Fruit fly (Drosophila melanogaster) whole organism, embryonic: ENCODE results near the gene CG32161.

Source experiments
- Aef1 ChIP-seq: fragments of 200-800 bp; sonication (Bioruptor generic); IDR thresholded peaks from 3 replicates; pipeline ENCODE4 v1.3.6; 2022; ENCODE audit warnings: missing biosample characterization, missing genetic modification characterization
- Atf-2 ChIP-seq: fragments of 200-800 bp; sonication (Bioruptor generic); optimal IDR thresholded peaks from 2 replicates; lab custom pipeline; 2016; ENCODE audit warnings: missing biosample characterization, missing genetic modification characterization
- CG1024 ChIP-seq: fragments of 200-800 bp; sonication (Bioruptor generic); IDR thresholded peaks from 2 replicates; pipeline ENCODE4 v1.3.6; 2022; ENCODE audit warnings: missing biosample characterization, missing genetic modification characterization
- CG11456 ChIP-seq: fragments of 200-800 bp; sonication (Bioruptor generic); IDR thresholded peaks from 3 replicates; pipeline ENCODE4 v1.3.6; 2022; ENCODE audit warnings: missing biosample characterization, missing genetic modification characterization
- CG11696 ChIP-seq: fragments of 200-800 bp; sonication (Bioruptor generic); IDR thresholded peaks from 2 replicates; pipeline ENCODE4 v1.3.6; 2022; ENCODE audit warnings: missing biosample characterization, missing genetic modification characterization
- CG12219 ChIP-seq: fragments of 200-800 bp; sonication (Bioruptor generic); optimal IDR thresholded peaks from 3 replicates; lab custom pipeline; 2018; ENCODE audit warnings: missing biosample characterization, mild to moderate bottlenecking, missing genetic modification characterization
- CG12236 ChIP-seq: fragments of 200-800 bp; sonication (Bioruptor generic); optimal IDR thresholded peaks from 2 replicates; lab custom pipeline; 2016; ENCODE audit warnings: missing biosample characterization, missing genetic modification characterization
- CG15269 ChIP-seq: fragments of 200-800 bp; sonication (Bioruptor generic); optimal IDR thresholded peaks from 2 replicates; lab custom pipeline; 2018; ENCODE audit warnings: missing biosample characterization, mild to moderate bottlenecking, missing genetic modification characterization, moderate library complexity
- CG16779 ChIP-seq: fragments of 200-800 bp; sonication (Bioruptor generic); IDR thresholded peaks from 2 replicates; pipeline ENCODE4 v1.3.6; 2022; ENCODE audit warnings: missing biosample characterization, missing genetic modification characterization
- CG18011 ChIP-seq: fragments of 200-800 bp; sonication (Bioruptor generic); optimal IDR thresholded peaks from 2 replicates; lab custom pipeline; 2017; ENCODE audit warnings: missing biosample characterization, missing genetic modification characterization, mild to moderate bottlenecking, moderate library complexity, missing genotype
- CG2678 ChIP-seq: fragments of 200-800 bp; sonication (Bioruptor generic); optimal IDR thresholded peaks from 3 replicates; lab custom pipeline; 2019; ENCODE audit warnings: missing biosample characterization, mild to moderate bottlenecking, missing genetic modification characterization, moderate library complexity
- CG30431 ChIP-seq: fragments of 200-800 bp; sonication (Bioruptor generic); optimal IDR thresholded peaks from 2 replicates; lab custom pipeline; 2017; ENCODE audit warnings: missing biosample characterization, missing genetic modification characterization
- CG4404 ChIP-seq: fragments of 200-800 bp; sonication (Bioruptor generic); IDR thresholded peaks from 2 replicates; pipeline ENCODE4 v1.3.6; 2022; ENCODE audit warnings: missing biosample characterization, missing genetic modification characterization
- CG6689 ChIP-seq: fragments of 200-800 bp; sonication (Bioruptor generic); IDR thresholded peaks from 2 replicates; pipeline ENCODE4 v1.3.6; 2022; ENCODE audit warnings: missing biosample characterization, missing genetic modification characterization
- CG6791 ChIP-seq: fragments of 200-800 bp; sonication (Bioruptor generic); IDR thresholded peaks from 3 replicates; pipeline ENCODE4 v1.3.6; 2022; ENCODE audit warnings: missing biosample characterization, missing genetic modification characterization; ENCODE audit not compliant: partially characterized antibody
- CG7357 ChIP-seq: fragments of 200-800 bp; sonication (Bioruptor generic); IDR thresholded peaks from 3 replicates; pipeline ENCODE4 v1.3.6; 2022; ENCODE audit warnings: missing biosample characterization, missing genetic modification characterization
- CG8478 ChIP-seq: fragments of >200 bp; optimal IDR thresholded peaks from 2 replicates; lab custom pipeline; 2018
- CG9727 ChIP-seq: fragments of 200-800 bp; sonication (Bioruptor generic); optimal IDR thresholded peaks from 3 replicates; lab custom pipeline; 2017; ENCODE audit warnings: missing biosample characterization, mild to moderate bottlenecking, missing genetic modification characterization
- CG9932 ChIP-seq: fragments of 200-800 bp; sonication (Bioruptor generic); IDR thresholded peaks from 2 replicates; pipeline ENCODE4 v1.3.6; 2022; ENCODE audit warnings: missing biosample characterization, missing genetic modification characterization
- Camta ChIP-seq: fragments of 200-800 bp; sonication (Bioruptor generic); optimal IDR thresholded peaks from 2 replicates; lab custom pipeline; 2016; ENCODE audit warnings: missing biosample characterization, missing genetic modification characterization
- Dad ChIP-seq: fragments of 200-800 bp; sonication (Bioruptor generic); optimal IDR thresholded peaks from 3 replicates; lab custom pipeline; 2016; ENCODE audit warnings: missing biosample characterization, missing genetic modification characterization
- E2f2 ChIP-seq: fragments of 200-800 bp; sonication (Bioruptor generic); IDR thresholded peaks from 2 replicates; pipeline ENCODE4 v1.3.6; 2022; ENCODE audit warnings: missing biosample characterization, missing genetic modification characterization
- Elba2 ChIP-seq: fragments of 200-800 bp; sonication (Bioruptor generic); optimal IDR thresholded peaks from 3 replicates; lab custom pipeline; 2016; ENCODE audit warnings: missing biosample characterization, missing genetic modification characterization
- Hand ChIP-seq: fragments of 200-800 bp; sonication (Bioruptor generic); optimal IDR thresholded peaks from 2 replicates; lab custom pipeline; 2017; ENCODE audit warnings: mild to moderate bottlenecking, missing biosample characterization, missing genetic modification reagents, missing genetic modification characterization
- Hr3 ChIP-seq: fragments of 200-800 bp; sonication (Bioruptor generic); optimal IDR thresholded peaks from 3 replicates; lab custom pipeline; 2016; ENCODE audit warnings: missing biosample characterization, missing genetic modification characterization
- Hr39 ChIP-seq: fragments of >200 bp; optimal IDR thresholded peaks from 2 replicates; lab custom pipeline; 2017
- Hr51 ChIP-seq, 2 experiments: fragments of 200-800 bp; sonication (Bioruptor generic); optimal IDR thresholded peaks; 2 replicates in 1 of 2; 3 replicates in 1 of 2; lab custom pipeline; 2016 to 2018; ENCODE audit warnings: missing biosample characterization in 2 of 2, missing genetic modification characterization in 2 of 2, mild to moderate bottlenecking in 1 of 2, moderate library complexity in 1 of 2
- Lpt ChIP-seq: fragments of >200 bp; optimal IDR thresholded peaks from 2 replicates; lab custom pipeline; 2018; ENCODE audit warnings: missing biosample characterization, missing genetic modification characterization
- MTF-1 ChIP-seq: fragments of 200-800 bp; sonication (Bioruptor generic); optimal IDR thresholded peaks from 2 replicates; lab custom pipeline; 2018; ENCODE audit warnings: missing biosample characterization, mild to moderate bottlenecking, missing genetic modification characterization, borderline replicate concordance
- Med ChIP-seq: fragments of 200-800 bp; sonication (Bioruptor generic); peaks from one replicate; lab custom pipeline; 2016; ENCODE audit warnings: missing biosample characterization, missing genetic modification characterization, mild to moderate bottlenecking, inconsistent platforms, moderate library complexity
- Opbp ChIP-seq: fragments of 200-800 bp; sonication (Bioruptor generic); IDR thresholded peaks from 3 replicates; pipeline ENCODE4 v1.3.6; 2022; ENCODE audit warnings: missing biosample characterization, missing genetic modification characterization; ENCODE audit not compliant: partially characterized antibody
- Optix ChIP-seq: fragments of 200-800 bp; sonication (Bioruptor generic); IDR thresholded peaks from 3 replicates; pipeline ENCODE4 v1.3.6; 2022; ENCODE audit warnings: missing biosample characterization, missing genetic modification characterization
- Rx ChIP-seq: fragments of 200-800 bp; sonication (Bioruptor generic); IDR thresholded peaks from 2 replicates; pipeline ENCODE4 v1.3.6; 2022; ENCODE audit warnings: missing biosample characterization, missing genetic modification characterization
- YL-1 ChIP-seq: fragments of 200-800 bp; sonication (Bioruptor generic); optimal IDR thresholded peaks from 3 replicates; lab custom pipeline; 2017; ENCODE audit warnings: missing biosample characterization, mild to moderate bottlenecking, missing genetic modification characterization
- ase ChIP-seq: fragments of 200-800 bp; sonication (Bioruptor generic); IDR thresholded peaks from 3 replicates; pipeline ENCODE4 v1.3.6; 2022; ENCODE audit warnings: missing biosample characterization, missing genetic modification characterization
- bsh ChIP-seq, 2 experiments: fragments of 200-800 bp; sonication (Bioruptor generic); optimal IDR thresholded peaks; 2 replicates each; lab custom pipeline; 2017 to 2018; ENCODE audit warnings: mild to moderate bottlenecking in 2 of 2, missing biosample characterization in 2 of 2, missing genetic modification characterization in 2 of 2, moderate library complexity in 1 of 2
- danr ChIP-seq: fragments of 200-800 bp; sonication (Bioruptor generic); IDR thresholded peaks from 2 replicates; pipeline ENCODE4 v1.3.6; 2022; ENCODE audit warnings: missing biosample characterization, missing genetic modification characterization
- disco-r ChIP-seq: fragments of 200-800 bp; sonication (Bioruptor generic); optimal IDR thresholded peaks from 2 replicates; lab custom pipeline; 2016; ENCODE audit warnings: missing biosample characterization, missing genetic modification characterization
- fru ChIP-seq: fragments of >200 bp; optimal IDR thresholded peaks from 2 replicates; lab custom pipeline; 2017
- h ChIP-seq: fragments of >200 bp; optimal IDR thresholded peaks from 2 replicates; lab custom pipeline; 2017
- hb ChIP-seq: fragments of 200-800 bp; sonication (Bioruptor generic); IDR thresholded peaks from 3 replicates; pipeline ENCODE4 v1.3.6; 2022; ENCODE audit warnings: missing biosample characterization, missing genetic modification characterization; ENCODE audit not compliant: partially characterized antibody
- her ChIP-seq: fragments of 200-800 bp; sonication (Bioruptor generic); optimal IDR thresholded peaks from 2 replicates; lab custom pipeline; 2016; ENCODE audit warnings: missing biosample characterization, missing genetic modification characterization
- lmd ChIP-seq: fragments of 200-800 bp; sonication (Bioruptor generic); IDR thresholded peaks from 2 replicates; pipeline ENCODE4 v1.3.6; 2022; ENCODE audit warnings: missing biosample characterization, missing genetic modification characterization
- oc ChIP-seq: fragments of 200-800 bp; sonication (Bioruptor generic); optimal IDR thresholded peaks from 2 replicates; lab custom pipeline; 2018; ENCODE audit warnings: missing biosample characterization, mild to moderate bottlenecking, missing genetic modification characterization, moderate library complexity
- phol ChIP-seq: fragments of 200-800 bp; sonication (Bioruptor generic); optimal IDR thresholded peaks from 3 replicates; lab custom pipeline; 2018; ENCODE audit warnings: missing biosample characterization, mild to moderate bottlenecking, missing genetic modification characterization, moderate library complexity
- run ChIP-seq: fragments of 200-800 bp; sonication (Bioruptor generic); optimal IDR thresholded peaks from 3 replicates; lab custom pipeline; 2018; ENCODE audit warnings: missing biosample characterization, mild to moderate bottlenecking, missing genetic modification characterization
- tgo ChIP-seq: fragments of 200-800 bp; sonication (Bioruptor generic); IDR thresholded peaks from 3 replicates; pipeline ENCODE4 v1.3.6; 2022; ENCODE audit warnings: missing biosample characterization, missing genetic modification characterization
- tup ChIP-seq: fragments of 200-800 bp; sonication (Bioruptor generic); optimal IDR thresholded peaks from 2 replicates; lab custom pipeline; 2016; ENCODE audit warnings: missing biosample characterization, mild to moderate bottlenecking, missing genetic modification characterization, moderate library complexity
- tx ChIP-seq: fragments of 200-800 bp; sonication (Bioruptor generic); optimal IDR thresholded peaks from 2 replicates; lab custom pipeline; 2016; ENCODE audit warnings: missing biosample characterization, missing genetic modification characterization
- zen ChIP-seq: fragments of 200-800 bp; sonication (Bioruptor generic); optimal IDR thresholded peaks from 3 replicates; lab custom pipeline; 2018; ENCODE audit warnings: missing biosample characterization, mild to moderate bottlenecking, missing genetic modification characterization, moderate library complexity
- zen2 ChIP-seq: fragments of 200-800 bp; sonication (Bioruptor generic); IDR thresholded peaks from 3 replicates; pipeline ENCODE4 v1.3.6; 2022; ENCODE audit warnings: missing biosample characterization, missing genetic modification characterization; ENCODE audit not compliant: partially characterized antibody

The CG32161 gene

DNA sequence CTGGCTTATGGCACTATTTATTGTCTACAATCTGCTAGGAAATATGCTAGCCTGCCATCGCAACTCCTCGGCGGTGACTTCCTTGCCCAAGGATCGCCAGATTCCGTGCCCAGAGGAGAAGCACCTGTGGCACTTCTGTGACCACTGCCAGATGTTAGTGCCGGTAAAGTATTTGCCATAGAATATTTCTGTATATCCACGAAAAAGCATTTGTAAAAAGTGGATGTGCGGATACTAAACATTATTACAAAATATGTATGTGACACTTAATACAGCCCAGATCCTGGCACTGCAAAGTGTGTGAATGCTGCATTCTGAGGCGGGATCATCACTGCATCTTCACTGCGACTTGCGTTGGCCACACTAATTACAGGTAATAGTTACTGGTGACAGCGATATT is 14.9 kb downstream of the CG32161 start (continued):
- peak; percentile 69; the same call in 1 of the 3 replicates for TF ChIP-seq CG7357 (GFP tag; lab: Robert Waterston, UW)
- TF ChIP-seq CG1024 (GFP tag; lab: Robert Waterston, UW): 0 out of 2 replicates have a peak, but pooled peaks have one; percentile 49

DNA sequence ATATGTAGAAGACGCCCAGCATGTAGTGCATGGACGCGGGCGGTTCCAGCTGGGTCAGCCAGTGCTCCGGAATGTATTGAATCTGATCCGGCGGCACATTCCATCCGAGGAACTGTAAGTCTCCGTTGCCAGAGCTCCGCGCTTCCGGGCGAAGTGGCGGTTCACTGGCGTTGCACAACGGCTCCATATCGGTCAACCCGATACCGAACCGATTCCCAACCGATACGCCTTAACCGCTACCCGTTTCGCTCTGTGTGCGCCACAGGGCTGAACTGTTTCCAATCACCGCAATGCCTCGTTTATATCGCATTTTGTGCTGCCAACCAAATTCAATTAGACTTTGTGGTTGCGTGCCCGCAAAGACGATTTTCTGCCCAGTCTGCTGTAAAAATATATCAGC is 16.3 kb downstream of the CG32161 start, which contains the start of gene Rh4:
Rh4 (minus strand) TSS at position 234 of the 400 bp plus-strand sequence.
- TF ChIP-seq CG16779 (GFP tag; lab: Robert Waterston, UW) (peak; percentile 23; the same call in 1 of the 2 replicates), Med (peak; percentile 70), CG9727 (GFP tag; lab: Kevin White, UChicago) (no peak), CG8478 (lab: Kevin White, UChicago) (peak; percentile 7), Atf-2 (no peak), tx (GFP tag; lab: Kevin White, UChicago) (no peak), Hr3 (no peak), CG18011 (no peak), YL-1 (GFP tag; lab: Kevin White, UChicago) (no peak), CG6791 (no peak), Aef1 (GFP tag; lab: Robert Waterston, UW) (no peak), CG15269 (tag; lab: Kevin White, UChicago) (no peak), CG11696 (GFP tag; lab: Robert Waterston, UW) (peak; percentile 9; the same call in 1 of the 2 replicates), CG12236 (GFP tag; lab: Kevin White, UChicago) (no peak), Hr39 (lab: Kevin White, UChicago) (no peak), CG9932 (GFP tag; lab: Robert Waterston, UW) (peak; percentile 47), phol (tag; lab: Kevin White, UChicago) (no peak), Rx (GFP tag; lab: Robert Waterston, UW) (0 out of 2 replicates have a peak, but pooled peaks have one; percentile 19), Lpt (GFP tag; lab: Kevin White, UChicago) (no peak), MTF-1 (GFP tag; lab: Kevin White, UChicago) (no peak), her (GFP tag; lab: Kevin White, UChicago) (no peak), Optix (GFP tag; lab: Robert Waterston, UW) (0 out of 3 replicates have a peak, but pooled peaks have one; percentile 24), CG4404 (GFP tag; lab: Robert Waterston, UW) (no peak), fru (no peak), Camta (GFP tag; lab: Kevin White, UChicago) (no peak), ase (GFP tag; lab: Robert Waterston, UW) (no peak), Opbp (GFP tag; lab: Robert Waterston, UW) (0 out of 3 replicates have a peak, but pooled peaks have one; percentile 41), h (lab: Kevin White, UChicago) (no peak), tup (GFP tag; lab: Kevin White, UChicago) (no peak), Elba2 (no peak), CG2678 (tag; lab: Kevin White, UChicago) (no peak), Hand (GFP tag; lab: Kevin White, UChicago) (no peak), E2f2 (GFP tag; lab: Robert Waterston, UW) (no peak), danr (GFP tag; lab: Robert Waterston, UW) (no peak), zen2 (GFP tag; lab: Robert Waterston, UW) (no peak), zen (tag; lab: Kevin White, UChicago) (no peak), CG11456 (GFP tag; lab: Robert Waterston, UW) (0 out of 3 replicates have a peak, but pooled peaks have one; percentile 53), oc (no peak), CG12219 (GFP tag; lab: Kevin White, UChicago) (no peak), run (tag; lab: Kevin White, UChicago) (no peak), bsh (GFP tag; optimal IDR thresholded peaks at IDR 0.05; lab: Kevin White, UChicago) (no peak), Hr51 (GFP tag; optimal IDR thresholded peaks at IDR 0.05; lab: Kevin White, UChicago) (no peak), CG6689 (GFP tag; lab: Robert Waterston, UW) (no peak), hb (GFP tag; lab: Robert Waterston, UW) (no peak), Dad (no peak), CG30431 (GFP tag; lab: Kevin White, UChicago) (no peak), tgo (GFP tag; lab: Robert Waterston, UW) (no peak), lmd (GFP tag; lab: Robert Waterston, UW) (no peak), disco-r (GFP tag; lab: Kevin White, UChicago) (no peak)
